Fruit fly (Drosophila melanogaster): ENCODE data around the gene pb.

DNA sequence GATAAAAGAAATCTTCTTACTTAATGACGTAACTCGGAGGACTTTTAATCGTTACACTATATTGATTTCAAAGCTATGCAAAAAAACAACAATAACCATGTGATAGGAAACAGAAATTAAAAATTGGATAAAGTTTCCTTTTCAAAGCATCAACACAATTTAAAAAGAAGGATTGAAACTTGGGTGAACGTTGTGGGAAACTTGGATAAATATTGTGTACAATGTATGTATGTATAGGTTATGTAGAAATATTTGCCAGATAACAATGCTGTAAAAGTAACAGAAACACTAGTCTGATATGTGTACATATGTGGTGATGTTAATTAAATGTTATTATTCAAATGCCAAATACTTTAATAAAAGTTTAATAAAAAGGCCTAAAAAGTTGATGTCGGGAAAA lies 35.5 kb downstream of the pb start:
- TF ChIP-seq vri (GFP tag; optimal IDR thresholded peaks at IDR 0.05) = no peak
- TF ChIP-seq Hr39 (GFP tag; optimal IDR thresholded peaks at IDR 0.05) = no peak
- no peak for TF ChIP-seq CG15336 (GFP tag; IDR thresholded peaks at IDR 0.05)
- TF ChIP-seq eg (GFP tag; IDR thresholded peaks at IDR 0.05) = no peak
- no peak for TF ChIP-seq CG10669 (GFP tag; optimal IDR thresholded peaks at IDR 0.05)
